Fruit fly (Drosophila melanogaster) whole organism: ENCODE data around the gene ex.

Experiments
- CG8478 ChIP-seq: fragments of >200 bp; optimal IDR thresholded peaks from 2 replicates; lab custom pipeline; 2018; ENCODE audit warnings: inconsistent platforms
- Dll ChIP-seq: fragments of >200 bp; optimal IDR thresholded peaks from 2 replicates; lab custom pipeline; 2017
- EcR ChIP-seq, 2 experiments: fragments of >200 bp; optimal IDR thresholded peaks; 2 replicates each; lab custom pipeline; 2017; ENCODE audit warnings: missing biosample characterization in 2 of 2, missing genetic modification characterization in 2 of 2, missing genetic modification reagents in 2 of 2

DNA sequence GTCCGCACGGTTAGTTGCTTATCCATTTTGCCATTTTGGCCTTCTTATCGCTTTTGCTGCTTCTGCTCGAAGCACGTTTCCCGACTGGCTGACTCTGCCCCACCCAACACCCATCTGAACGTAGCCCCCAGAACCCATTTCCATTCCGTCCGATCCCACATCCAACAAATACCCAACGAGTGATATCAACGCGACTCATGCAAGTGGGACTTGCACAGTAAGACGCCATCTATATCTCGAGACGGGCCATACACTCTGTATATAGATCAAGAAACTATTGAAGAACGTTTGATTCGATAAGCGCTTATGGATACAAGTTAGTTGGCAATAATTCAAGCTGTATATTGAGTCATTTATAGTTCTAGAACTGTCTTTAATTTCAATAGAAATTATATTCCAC is 61.2 kb downstream of the ex start:
- TF ChIP-seq Dll (lab: Kevin White, UChicago), result no peak
- TF ChIP-seq EcR (GFP tag; optimal IDR thresholded peaks at IDR 0.05; lab: Kevin White, UChicago), result no peak
- no peak for TF ChIP-seq CG8478
